Worm (Caenorhabditis elegans): ENCODE data around the gene T05H10.4.

Gene T05H10.4

ce11 chrII:8016761-8017160 lies 36.2 kb upstream of the T05H10.4 start (continued):
- TF ChIP-seq lir-3 (tag; optimal IDR thresholded peaks at IDR 0.05; ENCODE audit: poor library complexity): peak; percentile 65
- TF ChIP-seq nhr-47 (tag; optimal IDR thresholded peaks at IDR 0.05): peak; percentile 53
- no peak for TF ChIP-seq nhr-237 (tag; optimal IDR thresholded peaks at IDR 0.05)
- TF ChIP-seq sup-37 (GFP tag; optimal IDR thresholded peaks at IDR 0.05): no peak
- TF ChIP-seq lsy-2 (tag; optimal IDR thresholded peaks at IDR 0.05): peak; percentile 46 to 82
- peak; percentile 22; the same call in 1 of the 2 replicates for TF ChIP-seq ceh-88 (GFP tag; IDR thresholded peaks at IDR 0.05)
- TF ChIP-seq sox-4 (tag; optimal IDR thresholded peaks at IDR 0.05): no peak
- no peak for TF ChIP-seq fkh-10 (GFP tag; optimal IDR thresholded peaks at IDR 0.05)
- TF ChIP-seq pag-3 (tag; optimal IDR thresholded peaks at IDR 0.05; ENCODE audit: borderline replicate concordance, insufficient read depth): no peak
- peak in 4 of 6 experiments; percentile 27 to 98 (median 65) for TF ChIP-seq elt-3 (tag; optimal IDR thresholded peaks at IDR 0.05)
- peak; percentile 59 for TF ChIP-seq grh-1 (GFP tag; IDR thresholded peaks at IDR 0.05)
- no peak for TF ChIP-seq aly-2 (tag; optimal IDR thresholded peaks at IDR 0.05)
- TF ChIP-seq unc-30 (tag; optimal IDR thresholded peaks at IDR 0.05): no peak
- TF ChIP-seq elt-2 (tag; optimal IDR thresholded peaks at IDR 0.05): peak; percentile 82
- TF ChIP-seq Y116A8C.19 (tag; optimal IDR thresholded peaks at IDR 0.05; ENCODE audit: borderline replicate concordance): no peak
- peak; percentile 74 for TF ChIP-seq C16A3.4 (tag; optimal IDR thresholded peaks at IDR 0.05)
- peak in 2 of 3 experiments; percentile 52 to 57 for TF ChIP-seq dpl-1 (GFP tag; optimal IDR thresholded peaks at IDR 0.05)
- TF ChIP-seq snpc-4 (tag; optimal IDR thresholded peaks at IDR 0.05): peak; percentile 23
- TF ChIP-seq nhr-20 (tag; optimal IDR thresholded peaks at IDR 0.05): peak; percentile 97

ce11 chrII:8017380-8017779 lies 35.6 kb upstream of the T05H10.4 start, which contains the start of gene zyg-11:
Gene zyg-11, plus strand, starts transcription at chrII:8017680.
- TF ChIP-seq fkh-8 (tag; optimal IDR thresholded peaks at IDR 0.05) (no peak), efl-1 (optimal IDR thresholded peaks at IDR 0.05) (peak in 1 of 2 experiments; percentile 12), efl-1 (GFP tag; optimal IDR thresholded peaks at IDR 0.05 in 1 of 2) (no peak), lir-3 (tag; optimal IDR thresholded peaks at IDR 0.05; ENCODE audit: poor library complexity) (peak; percentile 7)

- TF ChIP-seq aly-2 (tag; optimal IDR thresholded peaks at IDR 0.05) (peak; percentile 47), nhr-90 (tag; optimal IDR thresholded peaks at IDR 0.05; ENCODE audit: poor library complexity) (peak; percentile 20), mep-1 (tag; optimal IDR thresholded peaks at IDR 0.05) (no peak), efl-1 (optimal IDR thresholded peaks at IDR 0.05) (no peak), efl-1 (GFP tag; optimal IDR thresholded peaks at IDR 0.05 in 1 of 2) (peak in 1 of 2 experiments; percentile 54), ztf-4 (tag; optimal IDR thresholded peaks at IDR 0.05) (no peak)
Measured at ce11 chrII:8020580-8021044, 32.3 kb upstream of the T05H10.4 start.

- TF ChIP-seq nhr-20 (tag; optimal IDR thresholded peaks at IDR 0.05) (no peak), ces-1 (GFP tag; optimal IDR thresholded peaks at IDR 0.05) (no peak), fos-1 (tag; optimal IDR thresholded peaks at IDR 0.05) (no peak), elt-3 (tag; optimal IDR thresholded peaks at IDR 0.05) (no peak), dpl-1 (GFP tag; optimal IDR thresholded peaks at IDR 0.05) (no peak), dsc-1 (tag; optimal IDR thresholded peaks at IDR 0.05) (no peak), lin-15B (tag; optimal IDR thresholded peaks at IDR 0.05) (no peak), nhr-12 (tag; optimal IDR thresholded peaks at IDR 0.05) (no peak), lin-14 (GFP tag; optimal IDR thresholded peaks at IDR 0.05) (no peak), tbx-2 (tag; optimal IDR thresholded peaks at IDR 0.05) (no peak), sox-4 (tag; optimal IDR thresholded peaks at IDR 0.05) (no peak), egl-27 (tag; optimal IDR thresholded peaks at IDR 0.05) (no peak), elt-2 (tag; optimal IDR thresholded peaks at IDR 0.05) (no peak), lin-35 (GFP tag; optimal IDR thresholded peaks at IDR 0.05) (no peak), efl-1 (optimal IDR thresholded peaks at IDR 0.05) (no peak), efl-1 (GFP tag; optimal IDR thresholded peaks at IDR 0.05 in 1 of 2) (no peak), mef-2 (tag; optimal IDR thresholded peaks at IDR 0.05) (no peak), lin-13 (GFP tag; optimal IDR thresholded peaks at IDR 0.05) (no peak)
Measured at ce11 chrII:8022461-8022860, 30.5 kb upstream of the T05H10.4 start, which contains the start of gene hda-2. Gene hda-2, minus strand, starts transcription at chrII:8022561.

Data from whole organism, L1 larva.